Worm (Caenorhabditis elegans) whole organism, L1 larva: ENCODE measurements around the gene B0001.8.

Experiments
- C16A3.4 ChIP-seq: fragments of 150-350 bp; optimal IDR thresholded peaks from 2 replicates; lab custom pipeline; 2014; ENCODE audit warnings: missing biosample characterization, missing genetic modification characterization
- C34B4.2 ChIP-seq: sonication (generic microtip); optimal IDR thresholded peaks from 2 replicates; lab custom pipeline; 2017; ENCODE audit warnings: mild to moderate bottlenecking, missing genetic modification characterization, missing compliant biosample characterization
- F16B12.6 ChIP-seq: fragments of 150-350 bp; optimal IDR thresholded peaks from 2 replicates; lab custom pipeline; 2014; ENCODE audit warnings: missing biosample characterization, missing genetic modification characterization
- alr-1 ChIP-seq: fragments of 200-800 bp; sonication (Bioruptor generic); optimal IDR thresholded peaks from 2 replicates; lab custom pipeline; 2018; ENCODE audit warnings: borderline replicate concordance, mild to moderate bottlenecking, missing genetic modification characterization, missing compliant biosample characterization
- ama-1 ChIP-seq: fragments of 150-350 bp; optimal IDR thresholded peaks from 2 replicates; lab custom pipeline; 2014
- blmp-1 ChIP-seq: fragments of 150-350 bp; optimal IDR thresholded peaks from 2 replicates; lab custom pipeline; 2014; ENCODE audit warnings: missing biosample characterization, missing genetic modification characterization
- ceh-88 ChIP-seq: fragments of 200-800 bp; sonication (Bioruptor generic); IDR thresholded peaks from 2 replicates; pipeline ENCODE4 v1.3.6; 2022; ENCODE audit warnings: missing genetic modification characterization, missing compliant biosample characterization
- ces-1 ChIP-seq: fragments of 150-350 bp; optimal IDR thresholded peaks from 2 replicates; lab custom pipeline; 2014; ENCODE audit warnings: missing biosample characterization, missing genetic modification reagents, missing genetic modification characterization
- dpl-1 ChIP-seq, 3 experiments: fragments of 150-350 bp in 2 of 3; sonication (generic microtip) in 1 of 3; optimal IDR thresholded peaks; 2 replicates each; lab custom pipeline; 2014 to 2017; ENCODE audit warnings: missing biosample characterization in 3 of 3, missing genetic modification characterization in 3 of 3, missing genetic modification reagents in 3 of 3
- efl-1 ChIP-seq, 4 experiments: fragments of 150-350 bp; optimal IDR thresholded peaks in 3 of 4; peaks in 1 of 4; 1 replicate in 1 of 4; 2 replicates in 3 of 4; lab custom pipeline; 2014; ENCODE audit warnings: missing biosample characterization in 2 of 4, missing genetic modification characterization in 2 of 4, missing genetic modification reagents in 2 of 4
- efl-3 ChIP-seq: fragments of 200-800 bp; sonication (Bioruptor generic); optimal IDR thresholded peaks from 2 replicates; lab custom pipeline; 2018; ENCODE audit warnings: mild to moderate bottlenecking, missing genetic modification characterization, missing compliant biosample characterization
- egl-13 ChIP-seq: sonication (generic microtip); optimal IDR thresholded peaks from 2 replicates; lab custom pipeline; 2016; ENCODE audit warnings: missing genotype, missing genetic modification reagents, missing genetic modification characterization, missing compliant biosample characterization
- egl-27 ChIP-seq, 2 experiments: fragments of 150-350 bp in 1 of 2; sonication (generic microtip); optimal IDR thresholded peaks; 3 replicates each; lab custom pipeline; 2017 to 2018; ENCODE audit warnings: missing biosample characterization in 2 of 2, missing genetic modification characterization in 2 of 2, missing genetic modification reagents in 2 of 2
- fkh-10 ChIP-seq: sonication (generic microtip); optimal IDR thresholded peaks from 2 replicates; lab custom pipeline; 2017; ENCODE audit warnings: missing biosample characterization, missing genetic modification reagents, missing genetic modification characterization
- fkh-4 ChIP-seq: sonication (generic microtip); optimal IDR thresholded peaks from 2 replicates; lab custom pipeline; 2016; ENCODE audit warnings: missing compliant biosample characterization, missing genetic modification characterization, borderline replicate concordance
- fos-1 ChIP-seq: fragments of 150-350 bp; optimal IDR thresholded peaks from 2 replicates; lab custom pipeline; 2014; ENCODE audit warnings: missing biosample characterization, missing genetic modification characterization
- hlh-17 ChIP-seq: fragments of 200-800 bp; sonication (Bioruptor generic); optimal IDR thresholded peaks from 2 replicates; lab custom pipeline; 2018; ENCODE audit warnings: missing genetic modification characterization, mild to moderate bottlenecking, missing compliant biosample characterization, moderate library complexity, borderline replicate concordance
- jun-1 ChIP-seq: fragments of 150-350 bp; optimal IDR thresholded peaks from 2 replicates; lab custom pipeline; 2014; ENCODE audit warnings: missing biosample characterization, missing genetic modification reagents, missing genetic modification characterization
- lin-13 ChIP-seq: fragments of 150-350 bp; optimal IDR thresholded peaks from 2 replicates; lab custom pipeline; 2014; ENCODE audit warnings: missing biosample characterization, missing genetic modification reagents, missing genetic modification characterization
- lin-39 ChIP-seq: fragments of 150-350 bp; optimal IDR thresholded peaks from 2 replicates; lab custom pipeline; 2014; ENCODE audit warnings: missing biosample characterization, missing genetic modification reagents, missing genetic modification characterization
- lir-3 ChIP-seq: sonication (generic microtip); optimal IDR thresholded peaks from 2 replicates; lab custom pipeline; 2016; ENCODE audit warnings: mild to moderate bottlenecking, missing genetic modification characterization, moderate library complexity, missing compliant biosample characterization; ENCODE audit not compliant: poor library complexity
- lsy-2 ChIP-seq, 2 experiments: fragments of 150-350 bp; optimal IDR thresholded peaks; 2 replicates each; lab custom pipeline; 2014; ENCODE audit warnings: missing biosample characterization in 2 of 2, missing genetic modification characterization in 2 of 2
- mab-9 ChIP-seq: fragments of 200-800 bp; sonication (Bioruptor generic); IDR thresholded peaks from 2 replicates; pipeline ENCODE4 v1.3.6; 2022; ENCODE audit warnings: missing genetic modification reagents, missing genetic modification characterization, missing compliant biosample characterization
- nhr-12 ChIP-seq: sonication (generic microtip); optimal IDR thresholded peaks from 2 replicates; lab custom pipeline; 2017; ENCODE audit warnings: missing biosample characterization, missing genetic modification characterization
- nhr-19 ChIP-seq: fragments of 200-800 bp; sonication (Bioruptor generic); conservative IDR thresholded peaks from 2 replicates; pipeline ENCODE4 v1.3.6; 2022; ENCODE audit warnings: missing genetic modification characterization, missing compliant biosample characterization
- nhr-20 ChIP-seq: sonication (generic microtip); optimal IDR thresholded peaks from 2 replicates; lab custom pipeline; 2016; ENCODE audit warnings: mild to moderate bottlenecking, missing genetic modification characterization, missing compliant biosample characterization
- nhr-47 ChIP-seq: sonication (generic microtip); optimal IDR thresholded peaks from 2 replicates; lab custom pipeline; 2016; ENCODE audit warnings: mild to moderate bottlenecking, missing genetic modification characterization, moderate library complexity, missing compliant biosample characterization
- nhr-76 ChIP-seq: sonication (generic microtip); optimal IDR thresholded peaks from 2 replicates; lab custom pipeline; 2017; ENCODE audit warnings: missing biosample characterization, missing genetic modification characterization
- nhr-77 ChIP-seq: fragments of 150-350 bp; optimal IDR thresholded peaks from 2 replicates; lab custom pipeline; 2014; ENCODE audit warnings: missing biosample characterization, missing genetic modification characterization
- nhr-90 ChIP-seq: sonication (generic microtip); optimal IDR thresholded peaks from 2 replicates; lab custom pipeline; 2016; ENCODE audit warnings: mild to moderate bottlenecking, missing genetic modification characterization, missing compliant biosample characterization; ENCODE audit not compliant: poor library complexity
- pag-3 ChIP-seq: sonication (generic microtip); optimal IDR thresholded peaks from 2 replicates; lab custom pipeline; 2017; ENCODE audit warnings: missing genetic modification characterization, mild to moderate bottlenecking, missing compliant biosample characterization, antibody characterized with exemption, borderline replicate concordance; ENCODE audit not compliant: insufficient read depth
- pqm-1 ChIP-seq: sonication (generic microtip); optimal IDR thresholded peaks from 3 replicates; lab custom pipeline; 2017; ENCODE audit warnings: missing biosample characterization, missing genetic modification characterization
- rnt-1 ChIP-seq: sonication (generic microtip); optimal IDR thresholded peaks from 2 replicates; lab custom pipeline; 2016; ENCODE audit warnings: mild to moderate bottlenecking, missing genetic modification characterization, moderate library complexity, missing compliant biosample characterization
- snu-23 ChIP-seq: sonication (generic microtip); optimal IDR thresholded peaks from 2 replicates; lab custom pipeline; 2016; ENCODE audit warnings: missing genetic modification characterization, missing compliant biosample characterization
- sup-37 ChIP-seq: fragments of 200-800 bp; sonication (Bioruptor generic); optimal IDR thresholded peaks from 2 replicates; lab custom pipeline; 2018; ENCODE audit warnings: mild to moderate bottlenecking, missing genetic modification characterization, missing compliant biosample characterization
- unc-30 ChIP-seq: sonication (generic microtip); optimal IDR thresholded peaks from 2 replicates; lab custom pipeline; 2017; ENCODE audit warnings: missing biosample characterization, missing genetic modification characterization
- vab-15 ChIP-seq: sonication (generic microtip); optimal IDR thresholded peaks from 2 replicates; lab custom pipeline; 2017; ENCODE audit warnings: missing genotype, mild to moderate bottlenecking, missing genetic modification characterization, missing compliant biosample characterization
- xbp-1 ChIP-seq: sonication (generic microtip); optimal IDR thresholded peaks from 2 replicates; lab custom pipeline; 2016; ENCODE audit warnings: missing genetic modification characterization, missing compliant biosample characterization
- zip-4 ChIP-seq: fragments of 200-800 bp; sonication (Bioruptor generic); optimal IDR thresholded peaks from 2 replicates; lab custom pipeline; 2018; ENCODE audit warnings: mild to moderate bottlenecking, missing genetic modification characterization, moderate library complexity, missing compliant biosample characterization

The B0001.8 gene

DNA sequence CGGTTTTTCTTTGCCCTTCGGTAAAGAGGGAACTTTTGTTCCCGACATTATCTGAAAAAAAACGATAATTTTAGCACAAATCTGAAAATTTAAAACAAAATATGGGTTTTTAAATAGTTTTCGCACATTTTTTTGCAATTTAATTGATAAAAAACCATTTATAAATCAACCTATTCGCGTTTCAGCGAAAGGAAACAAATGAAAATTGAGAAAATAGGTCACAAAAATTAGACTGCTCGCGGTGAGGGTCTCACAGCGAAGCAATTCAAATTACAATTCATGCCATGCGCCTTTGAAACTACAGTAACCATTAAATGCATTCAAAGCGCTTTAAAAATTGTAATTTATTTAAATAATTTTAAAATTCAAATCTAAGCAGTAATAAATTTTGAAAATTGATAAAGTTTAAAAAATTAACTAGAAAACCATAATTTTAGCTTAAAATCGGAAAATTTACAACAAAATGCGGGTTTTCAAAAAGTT lies 13.4 kb upstream of the B0001.8 start, which contains the start of gene B0001.7:
Gene B0001.7, minus strand, starts transcription at position 51 of the 483 bp plus-strand sequence.
- TF ChIP-seq efl-1 (optimal IDR thresholded peaks at IDR 0.05; lab: Kevin White, UChicago) = no peak
- no peak for TF ChIP-seq efl-1 (GFP tag; optimal IDR thresholded peaks at IDR 0.05 in 1 of 2; lab: Kevin White, UChicago)
- TF ChIP-seq nhr-76 (tag; lab: Kevin White, UChicago) = no peak
- no peak for TF ChIP-seq fkh-10
- TF ChIP-seq vab-15 (tag; lab: Kevin White, UChicago) = no peak
- TF ChIP-seq fkh-4 (tag; lab: Kevin White, UChicago) = no peak
- TF ChIP-seq nhr-90 = no peak
- TF ChIP-seq xbp-1 = no peak
- TF ChIP-seq, all 84 proteins: peak for 0

DNA sequence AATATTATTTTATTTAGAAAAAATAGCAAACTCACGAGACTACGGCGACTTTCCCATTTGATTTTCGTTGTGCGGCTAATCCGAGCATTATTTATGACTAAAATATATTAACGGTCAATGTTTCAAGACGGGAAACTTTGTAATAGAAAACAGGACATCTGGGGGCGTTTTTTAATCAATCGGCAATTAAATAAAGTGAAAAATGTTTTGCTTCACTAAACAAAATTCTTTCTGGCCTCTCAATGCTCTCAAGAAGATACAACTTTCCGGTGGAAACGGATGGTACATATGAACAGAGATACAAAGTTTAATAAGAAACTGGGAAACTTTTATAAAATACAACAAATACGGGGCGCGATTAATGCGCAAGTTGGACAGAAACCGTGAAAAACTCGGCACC lies 10.0 kb upstream of the B0001.8 start, which contains the start of gene B0001.2:
Gene B0001.2, minus strand, starts transcription at position 101 of the 400 bp plus-strand sequence.
- TF ChIP-seq F16B12.6 (no peak), fos-1 (tag; lab: Kevin White, UChicago) (no peak), egl-27 (tag; optimal IDR thresholded peaks at IDR 0.05; lab: Kevin White, UChicago) (no peak), lin-39 (tag; lab: Kevin White, UChicago) (no peak), ama-1 (lab: Kevin White, UChicago) (no peak), nhr-90 (no peak), lir-3 (tag; lab: Kevin White, UChicago) (no peak), sup-37 (GFP tag; lab: Kevin White, UChicago) (no peak), rnt-1 (tag; lab: Kevin White, UChicago) (no peak), lin-13 (GFP tag; lab: Kevin White, UChicago) (no peak), vab-15 (tag; lab: Kevin White, UChicago) (no peak), C16A3.4 (tag; lab: Kevin White, UChicago) (no peak), hlh-17 (GFP tag; lab: Kevin White, UChicago) (no peak), pqm-1 (tag; lab: Kevin White, UChicago) (no peak), pag-3 (tag; lab: Kevin White, UChicago) (no peak), nhr-76 (tag; lab: Kevin White, UChicago) (no peak), mab-9 (GFP tag; lab: Robert Waterston, UW) (no peak), xbp-1 (no peak), egl-13 (no peak)

DNA sequence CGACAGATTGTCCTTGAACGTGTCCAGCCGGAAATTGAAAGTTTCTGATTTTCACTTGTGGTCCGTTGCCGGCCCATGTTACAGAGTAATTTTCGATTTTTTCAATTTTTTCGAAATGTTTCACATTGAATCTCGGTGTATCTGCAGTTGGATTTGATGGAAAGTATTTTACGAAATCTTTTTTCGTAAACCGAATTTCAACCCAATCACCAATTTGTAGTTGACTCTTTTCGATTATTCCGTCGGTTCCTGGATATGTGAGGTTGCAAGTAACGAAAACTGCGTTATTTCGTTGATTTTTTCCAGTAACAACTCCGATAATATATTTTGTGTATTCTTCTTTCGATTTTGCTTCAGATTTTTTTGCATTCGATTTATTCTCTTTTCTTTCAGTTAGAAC lies 8.8 kb upstream of the B0001.8 start:
- no peak for TF ChIP-seq snu-23 (GFP tag; lab: Kevin White, UChicago)

DNA sequence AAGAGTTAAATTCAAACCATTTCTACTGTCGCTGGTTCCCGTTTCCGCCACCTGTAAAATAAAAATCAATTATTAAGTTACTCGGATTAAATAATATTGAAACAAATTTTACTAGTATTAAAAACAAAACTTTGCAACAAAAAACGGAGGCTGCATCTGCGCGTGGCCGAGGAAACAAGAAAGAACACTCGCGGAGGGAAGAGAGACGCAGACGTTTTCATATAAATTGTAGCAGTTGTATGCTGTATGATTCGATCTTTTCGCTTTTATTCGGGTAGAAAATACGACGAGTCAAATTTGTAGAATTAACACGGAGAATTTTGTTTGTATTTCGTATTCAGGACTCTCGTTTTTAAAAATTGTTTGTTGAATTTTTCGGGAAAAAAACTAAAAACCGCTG lies 4.8 kb upstream of the B0001.8 start, which contains the start of gene B0001.3:
Gene B0001.3, minus strand, starts transcription at position 55 of the 400 bp plus-strand sequence.
- TF ChIP-seq nhr-20 (tag; lab: Kevin White, UChicago) (no peak), blmp-1 (peak; percentile 72)

DNA sequence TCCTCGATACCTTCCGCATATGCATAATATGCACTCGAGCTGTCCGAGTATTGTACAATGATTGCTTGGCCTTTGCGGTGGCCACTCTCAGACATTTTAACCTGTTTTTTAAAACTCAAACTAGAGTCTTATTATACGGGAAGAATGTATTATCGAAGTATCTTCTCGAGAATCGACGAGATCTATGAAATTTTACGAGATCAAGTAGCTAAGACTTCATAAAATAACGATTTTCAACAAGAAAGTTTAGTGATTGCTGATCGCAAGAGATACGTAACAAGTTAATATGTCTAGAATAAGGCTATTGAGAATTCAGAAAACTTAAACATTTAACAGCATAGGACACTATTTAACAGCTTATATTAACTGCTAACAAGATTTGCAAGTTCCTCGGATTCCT lies 2.4 kb upstream of the B0001.8 start, which contains the start of gene B0001.5:
Gene B0001.5, minus strand, starts transcription at position 101 of the 400 bp plus-strand sequence.
- no peak for TF ChIP-seq rnt-1 (tag; lab: Kevin White, UChicago)
- no peak for TF ChIP-seq unc-30 (tag; lab: Kevin White, UChicago)
- TF ChIP-seq nhr-47 (tag; lab: Kevin White, UChicago) = no peak
- no peak for TF ChIP-seq ces-1 (GFP tag; lab: Kevin White, UChicago)
- no peak for TF ChIP-seq C34B4.2
- TF ChIP-seq ceh-88 (GFP tag; lab: Robert Waterston, UW) = no peak
- no peak for TF ChIP-seq nhr-77
- TF ChIP-seq sup-37 (GFP tag; lab: Kevin White, UChicago) = no peak
- TF ChIP-seq dpl-1 (GFP tag; optimal IDR thresholded peaks at IDR 0.05; lab: Kevin White, UChicago) = no peak
- no peak for TF ChIP-seq zip-4
- TF ChIP-seq egl-13 = no peak
- TF ChIP-seq nhr-19 (GFP tag; lab: Robert Waterston, UW) = no peak
- no peak for TF ChIP-seq alr-1 (tag; lab: Kevin White, UChicago)
- TF ChIP-seq nhr-12 = no peak
- no peak for TF ChIP-seq pag-3 (tag; lab: Kevin White, UChicago)
- TF ChIP-seq lsy-2 (tag; optimal IDR thresholded peaks at IDR 0.05; lab: Kevin White, UChicago) = no peak
- TF ChIP-seq efl-3 (GFP tag; lab: Kevin White, UChicago) = no peak
- TF ChIP-seq jun-1 (tag; lab: Kevin White, UChicago) = no peak
